Fruit fly (Drosophila melanogaster) whole organism, embryonic: Measurements from ENCODE around the gene kra.

Experiments used
- ATbp ChIP-seq: fragments of 200-800 bp; sonication (Bioruptor generic); optimal IDR thresholded peaks from 2 replicates; lab custom pipeline; 2017; ENCODE audit warnings: missing biosample characterization, mild to moderate bottlenecking, missing genetic modification characterization, missing genetic modification reagents
- Aef1 ChIP-seq: fragments of 200-800 bp; sonication (Bioruptor generic); IDR thresholded peaks from 3 replicates; pipeline ENCODE4 v1.3.6; 2022; ENCODE audit warnings: missing biosample characterization, missing genetic modification characterization
- Bdp1 ChIP-seq: fragments of 200-800 bp; sonication (Bioruptor generic); optimal IDR thresholded peaks from 3 replicates; lab custom pipeline; 2016; ENCODE audit warnings: missing biosample characterization, missing genetic modification characterization
- BtbVII ChIP-seq: fragments of 200-800 bp; sonication (Bioruptor generic); optimal IDR thresholded peaks from 3 replicates; lab custom pipeline; 2017; ENCODE audit warnings: missing biosample characterization, mild to moderate bottlenecking, missing genetic modification characterization
- CG12236 ChIP-seq: fragments of 200-800 bp; sonication (Bioruptor generic); optimal IDR thresholded peaks from 2 replicates; lab custom pipeline; 2016; ENCODE audit warnings: missing biosample characterization, missing genetic modification characterization
- CG15514 ChIP-seq: fragments of 200-800 bp; sonication (Bioruptor generic); optimal IDR thresholded peaks from 3 replicates; lab custom pipeline; 2017; ENCODE audit warnings: missing biosample characterization, missing genetic modification characterization, mild to moderate bottlenecking, moderate library complexity, missing genetic modification reagents
- CG15601 ChIP-seq: fragments of 200-800 bp; sonication (Bioruptor generic); optimal IDR thresholded peaks from 3 replicates; lab custom pipeline; 2019; ENCODE audit warnings: missing biosample characterization, mild to moderate bottlenecking, missing genetic modification characterization, moderate library complexity
- CG15696 ChIP-seq: fragments of 200-800 bp; sonication (Bioruptor generic); optimal IDR thresholded peaks from 2 replicates; lab custom pipeline; 2019; ENCODE audit warnings: missing biosample characterization, mild to moderate bottlenecking, missing genetic modification characterization, moderate library complexity
- CG1603 ChIP-seq: fragments of 200-800 bp; sonication (Bioruptor generic); optimal IDR thresholded peaks from 2 replicates; lab custom pipeline; 2019; ENCODE audit warnings: missing biosample characterization, mild to moderate bottlenecking, missing genetic modification characterization, moderate library complexity
- CG2202 ChIP-seq: fragments of 200-800 bp; sonication (Bioruptor generic); optimal IDR thresholded peaks from 2 replicates; lab custom pipeline; 2018; ENCODE audit warnings: missing biosample characterization, mild to moderate bottlenecking, missing genetic modification characterization
- CG2875 ChIP-seq: fragments of 200-800 bp; sonication (Bioruptor generic); optimal IDR thresholded peaks from 2 replicates; lab custom pipeline; 2017; ENCODE audit warnings: missing biosample characterization, mild to moderate bottlenecking, missing genetic modification characterization, missing genetic modification reagents
- CG33213 ChIP-seq: fragments of 200-800 bp; sonication (Bioruptor generic); optimal IDR thresholded peaks from 3 replicates; lab custom pipeline; 2016; ENCODE audit warnings: missing biosample characterization, missing genetic modification characterization
- CG34376 ChIP-seq: fragments of 200-800 bp; sonication (Bioruptor generic); optimal IDR thresholded peaks from 2 replicates; lab custom pipeline; 2018; ENCODE audit warnings: missing biosample characterization, mild to moderate bottlenecking, missing genetic modification characterization
- CG4282 ChIP-seq: fragments of 200-800 bp; sonication (Bioruptor generic); optimal IDR thresholded peaks from 2 replicates; lab custom pipeline; 2016; ENCODE audit warnings: missing biosample characterization, missing genetic modification characterization
- CG4328 ChIP-seq: fragments of 200-800 bp; sonication (Bioruptor generic); optimal IDR thresholded peaks from 3 replicates; lab custom pipeline; 2017; ENCODE audit warnings: missing biosample characterization, missing genetic modification reagents, missing genetic modification characterization
- CG5953 ChIP-seq: fragments of 200-800 bp; sonication (Bioruptor generic); IDR thresholded peaks from 2 replicates; pipeline ENCODE4 v1.3.6; 2022; ENCODE audit warnings: missing biosample characterization, missing genetic modification characterization
- CG6175 ChIP-seq: fragments of 200-800 bp; sonication (Bioruptor generic); IDR thresholded peaks from 3 replicates; pipeline ENCODE4 v1.3.6; 2022; ENCODE audit warnings: missing biosample characterization, missing genetic modification characterization
- CG6683 ChIP-seq: fragments of 200-800 bp; sonication (Bioruptor generic); optimal IDR thresholded peaks from 2 replicates; lab custom pipeline; 2017; ENCODE audit warnings: missing biosample characterization, mild to moderate bottlenecking, missing genetic modification characterization, missing genetic modification reagents
- CG7745 ChIP-seq: fragments of 200-800 bp; sonication (Bioruptor generic); optimal IDR thresholded peaks from 2 replicates; lab custom pipeline; 2018; ENCODE audit warnings: missing biosample characterization, mild to moderate bottlenecking, missing genetic modification characterization, moderate library complexity
- CG8924 ChIP-seq: fragments of 200-800 bp; optimal IDR thresholded peaks from 3 replicates; lab custom pipeline; 2019; ENCODE audit warnings: missing biosample characterization, mild to moderate bottlenecking, missing genetic modification characterization, moderate library complexity
- D ChIP-seq, 2 experiments: fragments of 200-800 bp in 1 of 2; fragments of >200 bp in 1 of 2; sonication (Bioruptor generic) in 1 of 2; optimal IDR thresholded peaks; 2 replicates in 1 of 2; 3 replicates in 1 of 2; lab custom pipeline; 2017; ENCODE audit warnings: mild to moderate bottlenecking in 1 of 2, missing biosample characterization in 1 of 2, missing genetic modification characterization in 1 of 2, missing genetic modification reagents in 1 of 2
- Dad ChIP-seq: fragments of 200-800 bp; sonication (Bioruptor generic); optimal IDR thresholded peaks from 3 replicates; lab custom pipeline; 2016; ENCODE audit warnings: missing biosample characterization, missing genetic modification characterization
- HmgZ ChIP-seq: fragments of 200-800 bp; sonication (Bioruptor generic); optimal IDR thresholded peaks from 2 replicates; lab custom pipeline; 2018; ENCODE audit warnings: missing biosample characterization, mild to moderate bottlenecking, missing genetic modification characterization
- Hr3 ChIP-seq: fragments of 200-800 bp; sonication (Bioruptor generic); optimal IDR thresholded peaks from 3 replicates; lab custom pipeline; 2016; ENCODE audit warnings: missing biosample characterization, missing genetic modification characterization
- Hr39 ChIP-seq: fragments of >200 bp; optimal IDR thresholded peaks from 2 replicates; lab custom pipeline; 2017
- Hr78 ChIP-seq, 2 experiments: fragments of 200-800 bp in 1 of 2; fragments of >200 bp in 1 of 2; sonication (Bioruptor generic) in 1 of 2; optimal IDR thresholded peaks; 2 replicates each; lab custom pipeline; 2017 to 2019; ENCODE audit warnings: missing biosample characterization in 2 of 2, missing genetic modification characterization in 2 of 2, mild to moderate bottlenecking in 1 of 2, moderate library complexity in 1 of 2
- MESR4 ChIP-seq: fragments of 200-800 bp; sonication (Bioruptor generic); optimal IDR thresholded peaks from 2 replicates; lab custom pipeline; 2018; ENCODE audit warnings: missing biosample characterization, mild to moderate bottlenecking, missing genetic modification characterization, moderate library complexity
- Meics ChIP-seq: fragments of 200-800 bp; sonication (Bioruptor generic); optimal IDR thresholded peaks from 2 replicates; lab custom pipeline; 2017; ENCODE audit warnings: missing biosample characterization, mild to moderate bottlenecking, missing genetic modification characterization
- NC2α ChIP-seq: fragments of 200-800 bp; sonication (Bioruptor generic); optimal IDR thresholded peaks from 2 replicates; lab custom pipeline; 2016; ENCODE audit warnings: missing biosample characterization, missing genetic modification characterization
- Ravus ChIP-seq: fragments of 200-800 bp; sonication (Bioruptor generic); IDR thresholded peaks from 2 replicates; pipeline ENCODE4 v1.3.6; 2022; ENCODE audit warnings: missing biosample characterization, missing genetic modification characterization
- Sox102F ChIP-seq: fragments of 200-800 bp; sonication (Bioruptor generic); optimal IDR thresholded peaks from 2 replicates; lab custom pipeline; 2018; ENCODE audit warnings: missing biosample characterization, mild to moderate bottlenecking, missing genetic modification characterization, moderate library complexity
- Spps ChIP-seq: fragments of 200-800 bp; sonication (Bioruptor generic); optimal IDR thresholded peaks from 2 replicates; lab custom pipeline; 2018; ENCODE audit warnings: missing biosample characterization, mild to moderate bottlenecking, missing genetic modification characterization
- Stat92E ChIP-seq, 3 experiments: fragments of >200 bp in 2 of 3; fragments of 200-800 bp in 1 of 3; sonication (Bioruptor generic) in 1 of 3; optimal IDR thresholded peaks; 2 replicates each; lab custom pipeline; 2017 to 2019; ENCODE audit warnings: missing biosample characterization in 3 of 3, missing genetic modification characterization in 3 of 3, mild to moderate bottlenecking in 1 of 3, moderate library complexity in 1 of 3
- YL-1 ChIP-seq: fragments of 200-800 bp; sonication (Bioruptor generic); optimal IDR thresholded peaks from 3 replicates; lab custom pipeline; 2017; ENCODE audit warnings: missing biosample characterization, mild to moderate bottlenecking, missing genetic modification characterization
- chn ChIP-seq: fragments of 200-800 bp; sonication (Bioruptor generic); optimal IDR thresholded peaks from 2 replicates; lab custom pipeline; 2016; ENCODE audit warnings: missing biosample characterization, missing genetic modification characterization
- crp ChIP-seq, 2 experiments: fragments of 200-800 bp; sonication (Bioruptor generic); optimal IDR thresholded peaks; 2 replicates in 1 of 2; 3 replicates in 1 of 2; lab custom pipeline; 2017; ENCODE audit warnings: missing biosample characterization in 2 of 2, missing genetic modification characterization in 2 of 2, mild to moderate bottlenecking in 1 of 2, moderate library complexity in 1 of 2
- disco-r ChIP-seq: fragments of 200-800 bp; sonication (Bioruptor generic); optimal IDR thresholded peaks from 2 replicates; lab custom pipeline; 2016; ENCODE audit warnings: missing biosample characterization, missing genetic modification characterization
- fd3F ChIP-seq: fragments of 200-800 bp; sonication (Bioruptor generic); optimal IDR thresholded peaks from 2 replicates; lab custom pipeline; 2018; ENCODE audit warnings: missing biosample characterization, mild to moderate bottlenecking, missing genetic modification characterization, moderate library complexity
- gsb ChIP-seq: fragments of 200-800 bp; sonication (Bioruptor generic); IDR thresholded peaks from 2 replicates; pipeline ENCODE4 v1.3.6; 2022; ENCODE audit warnings: missing biosample characterization, missing genetic modification characterization
- ham ChIP-seq: fragments of 200-800 bp; sonication (Bioruptor generic); IDR thresholded peaks from 2 replicates; pipeline ENCODE4 v1.3.6; 2022; ENCODE audit warnings: missing biosample characterization, missing genetic modification characterization
- lmd ChIP-seq: fragments of 200-800 bp; sonication (Bioruptor generic); IDR thresholded peaks from 2 replicates; pipeline ENCODE4 v1.3.6; 2022; ENCODE audit warnings: missing biosample characterization, missing genetic modification characterization
- nerfin-2 ChIP-seq: fragments of 200-800 bp; sonication (Bioruptor generic); IDR thresholded peaks from 2 replicates; pipeline ENCODE4 v1.3.6; 2022; ENCODE audit warnings: missing biosample characterization, missing genetic modification characterization; ENCODE audit not compliant: partially characterized antibody
- nom ChIP-seq: fragments of 200-800 bp; sonication (Bioruptor generic); optimal IDR thresholded peaks from 2 replicates; lab custom pipeline; 2017; ENCODE audit warnings: missing biosample characterization, missing genetic modification characterization, mild to moderate bottlenecking, moderate library complexity, missing genetic modification reagents
- pan ChIP-seq, 4 experiments: fragments of >200 bp in 3 of 4; fragments of 200-800 bp in 1 of 4; sonication (Bioruptor generic) in 1 of 4; optimal IDR thresholded peaks in 3 of 4; IDR thresholded peaks in 1 of 4; 2 replicates each; pipeline versions ENCODE4 v1.3.6 to Lab custom; 2017 to 2022; ENCODE audit warnings: missing biosample characterization in 2 of 4, missing genetic modification characterization in 2 of 4, mixed read lengths in 1 of 4
- pfk ChIP-seq: fragments of 200-800 bp; sonication (Bioruptor generic); optimal IDR thresholded peaks from 2 replicates; lab custom pipeline; 2018; ENCODE audit warnings: missing biosample characterization, mild to moderate bottlenecking, missing genetic modification characterization, moderate library complexity
- sc ChIP-seq, 3 experiments: fragments of >200 bp in 2 of 3; fragments of 200-800 bp in 1 of 3; sonication (Bioruptor generic) in 1 of 3; optimal IDR thresholded peaks; 2 replicates in 2 of 3; 3 replicates in 1 of 3; lab custom pipeline; 2017; ENCODE audit warnings: mild to moderate bottlenecking in 1 of 3, missing biosample characterization in 1 of 3, missing genetic modification characterization in 1 of 3, missing genetic modification reagents in 1 of 3
- sd ChIP-seq: fragments of 200-800 bp; sonication (Bioruptor generic); optimal IDR thresholded peaks from 3 replicates; lab custom pipeline; 2018; ENCODE audit warnings: missing biosample characterization, mild to moderate bottlenecking, missing genetic modification characterization, moderate library complexity
- sqz ChIP-seq: fragments of 200-800 bp; sonication (Bioruptor generic); optimal IDR thresholded peaks from 3 replicates; lab custom pipeline; 2018; ENCODE audit warnings: missing biosample characterization, mild to moderate bottlenecking, missing genetic modification characterization
- stc ChIP-seq: fragments of 200-800 bp; sonication (Bioruptor generic); IDR thresholded peaks from 2 replicates; pipeline ENCODE4 v1.3.6; 2022; ENCODE audit warnings: missing biosample characterization, missing genetic modification characterization

Gene kra

DNA sequence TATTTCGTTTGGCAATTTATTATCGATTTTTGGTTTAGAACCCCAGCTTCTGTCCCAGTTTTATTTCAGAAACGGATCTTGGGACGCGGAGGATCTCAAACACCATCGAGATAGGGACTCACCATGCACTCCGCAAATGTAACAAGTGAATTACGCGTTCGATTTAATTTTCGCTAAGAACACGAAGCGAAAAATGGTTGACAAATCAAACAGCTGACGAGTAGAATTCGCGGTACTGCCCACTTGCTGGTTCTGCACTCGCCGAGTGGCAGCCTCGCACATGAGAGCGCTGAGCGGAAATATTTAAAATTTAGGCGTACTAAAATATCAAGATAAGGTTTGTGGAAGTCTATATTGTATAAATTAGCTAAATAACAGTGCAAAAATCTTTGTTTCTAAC lies 37.5 kb downstream of the kra start, which contains the start of gene Pi4KIIalpha (continued):
- TF ChIP-seq CG12236 = no peak
- no peak for TF ChIP-seq Aef1
- TF ChIP-seq Hr78 (GFP tag; optimal IDR thresholded peaks at IDR 0.05; lab: Kevin White, UChicago) = no peak
- TF ChIP-seq disco-r (GFP tag; lab: Kevin White, UChicago) = peak; percentile 23
- no peak for TF ChIP-seq Hr3 (GFP tag; lab: Kevin White, UChicago)
- no peak for TF ChIP-seq CG5953
- no peak for TF ChIP-seq pan (optimal IDR thresholded peaks at IDR 0.05; lab: Kevin White, UChicago)
- no peak for TF ChIP-seq pan (GFP tag; optimal IDR thresholded peaks at IDR 0.05 in 1 of 2, IDR thresholded peaks at IDR 0.05 in 1 of 2)
- TF ChIP-seq YL-1 (GFP tag; lab: Kevin White, UChicago) = peak; percentile 14
- no peak for TF ChIP-seq Stat92E (GFP tag; optimal IDR thresholded peaks at IDR 0.05; lab: Kevin White, UChicago)
- TF ChIP-seq sqz = no peak
- no peak for TF ChIP-seq stc (GFP tag; lab: Robert Waterston, UW)
- no peak for TF ChIP-seq CG33213 (GFP tag; lab: Kevin White, UChicago)
- TF ChIP-seq CG15601 (tag; lab: Kevin White, UChicago) = no peak
- no peak for TF ChIP-seq nerfin-2 (GFP tag; lab: Robert Waterston, UW)
- TF ChIP-seq sd (tag; lab: Kevin White, UChicago) = no peak
- peak; percentile 79 to 94 for TF ChIP-seq crp (GFP tag; optimal IDR thresholded peaks at IDR 0.05; lab: Kevin White, UChicago)
- TF ChIP-seq CG6683 (GFP tag; lab: Kevin White, UChicago) = no peak
- TF ChIP-seq nom (GFP tag; lab: Kevin White, UChicago) = no peak
- TF ChIP-seq BtbVII = no peak
- no peak for TF ChIP-seq Sox102F (GFP tag; lab: Kevin White, UChicago)
- TF ChIP-seq NC2α = no peak
- no peak for TF ChIP-seq Meics (GFP tag; lab: Kevin White, UChicago)
- TF ChIP-seq CG15514 (GFP tag; lab: Kevin White, UChicago) = peak; percentile 66
- no peak for TF ChIP-seq sc (optimal IDR thresholded peaks at IDR 0.05; lab: Kevin White, UChicago)
- TF ChIP-seq sc (GFP tag; optimal IDR thresholded peaks at IDR 0.05; lab: Kevin White, UChicago) = no peak
- no peak for TF ChIP-seq Spps (tag; lab: Kevin White, UChicago)
- TF ChIP-seq CG4282 (GFP tag; lab: Kevin White, UChicago) = no peak
- no peak for TF ChIP-seq CG4328
- TF ChIP-seq CG6175 (GFP tag; lab: Robert Waterston, UW) = no peak
- TF ChIP-seq CG7745 = no peak
- TF ChIP-seq Ravus (GFP tag; lab: Robert Waterston, UW) = no peak
- TF ChIP-seq D (optimal IDR thresholded peaks at IDR 0.05; lab: Kevin White, UChicago) = no peak
- no peak for TF ChIP-seq D (GFP tag; optimal IDR thresholded peaks at IDR 0.05; lab: Kevin White, UChicago)
- peak; percentile 16 for TF ChIP-seq HmgZ (tag; lab: Kevin White, UChicago)
- no peak for TF ChIP-seq CG2875
- no peak for TF ChIP-seq Hr39 (lab: Kevin White, UChicago)
- TF ChIP-seq CG1603 = peak; percentile 55
- no peak for TF ChIP-seq CG34376 (GFP tag; lab: Kevin White, UChicago)
- no peak for TF ChIP-seq ham (GFP tag; lab: Robert Waterston, UW)
- no peak for TF ChIP-seq gsb (GFP tag; lab: Robert Waterston, UW)
- TF ChIP-seq chn (GFP tag; lab: Kevin White, UChicago) = no peak
- no peak for TF ChIP-seq fd3F
- no peak for TF ChIP-seq Bdp1
- TF ChIP-seq lmd (GFP tag; lab: Robert Waterston, UW) = no peak
- no peak for TF ChIP-seq ATbp
- no peak for TF ChIP-seq pfk (GFP tag; lab: Kevin White, UChicago)
- no peak for TF ChIP-seq Dad (GFP tag; lab: Kevin White, UChicago)
- peak; percentile 66 for TF ChIP-seq MESR4 (GFP tag; lab: Kevin White, UChicago)
- TF ChIP-seq CG15696 (tag; lab: Kevin White, UChicago) = no peak
- no peak for TF ChIP-seq CG2202 (tag; lab: Kevin White, UChicago)
- TF ChIP-seq CG8924 (tag; lab: Kevin White, UChicago) = no peak
